Worm (Caenorhabditis elegans) whole organism, early embryonic: ENCODE data around the gene rps-29.

Experiments
- B0310.2 ChIP-seq: sonication (generic microtip); optimal IDR thresholded peaks from 2 replicates; lab custom pipeline; 2016; ENCODE audit warnings: mild to moderate bottlenecking, missing genetic modification characterization, missing compliant biosample characterization
- F13C5.2 ChIP-seq: sonication (generic microtip); optimal IDR thresholded peaks from 2 replicates; lab custom pipeline; 2017; ENCODE audit warnings: mild to moderate bottlenecking, missing genetic modification characterization, inconsistent platforms, missing compliant biosample characterization
- aly-1 ChIP-seq: sonication (generic microtip); optimal IDR thresholded peaks from 2 replicates; lab custom pipeline; 2016; ENCODE audit warnings: missing genetic modification characterization, missing compliant biosample characterization
- ama-1 ChIP-seq: fragments of 150-350 bp; optimal IDR thresholded peaks from 2 replicates; lab custom pipeline; 2014
- ceh-13 ChIP-seq: fragments of 200-800 bp; sonication (Bioruptor generic); optimal IDR thresholded peaks from 2 replicates; lab custom pipeline; 2018; ENCODE audit warnings: mild to moderate bottlenecking, missing genetic modification characterization, missing compliant biosample characterization
- ceh-36 ChIP-seq: sonication (generic microtip); optimal IDR thresholded peaks from 2 replicates; lab custom pipeline; 2016; ENCODE audit warnings: missing genetic modification characterization, inconsistent platforms, missing compliant biosample characterization
- ets-7 ChIP-seq: sonication (generic microtip); optimal IDR thresholded peaks from 2 replicates; lab custom pipeline; 2016; ENCODE audit warnings: missing genotype, missing genetic modification characterization, missing compliant biosample characterization
- flt-1 ChIP-seq: fragments of 200-800 bp; sonication (Bioruptor generic); IDR thresholded peaks from 2 replicates; pipeline ENCODE4 v1.3.6; 2022; ENCODE audit warnings: missing genetic modification characterization, missing compliant biosample characterization
- hmbx-1 ChIP-seq: sonication (generic microtip); optimal IDR thresholded peaks from 2 replicates; lab custom pipeline; 2016; ENCODE audit warnings: mild to moderate bottlenecking, missing genetic modification characterization, missing compliant biosample characterization
- hmg-4 ChIP-seq: fragments of 200-800 bp; sonication (Bioruptor generic); optimal IDR thresholded peaks from 2 replicates; lab custom pipeline; 2018; ENCODE audit warnings: mild to moderate bottlenecking, missing genetic modification characterization, missing compliant biosample characterization
- hnd-1 ChIP-seq: sonication (generic microtip); optimal IDR thresholded peaks from 2 replicates; lab custom pipeline; 2016; ENCODE audit warnings: missing genetic modification characterization, missing compliant biosample characterization
- pes-1 ChIP-seq: fragments of 200-800 bp; sonication (Bioruptor generic); IDR thresholded peaks from 2 replicates; pipeline ENCODE4 v1.3.6; 2022; ENCODE audit warnings: missing genetic modification reagents, missing genetic modification characterization, missing compliant biosample characterization
- scrt-1 ChIP-seq: fragments of 200-800 bp; sonication (Bioruptor generic); IDR thresholded peaks from 2 replicates; pipeline ENCODE4 v1.3.6; 2022; ENCODE audit warnings: missing genetic modification characterization, missing compliant biosample characterization
- sea-1 ChIP-seq: fragments of 200-800 bp; sonication (Bioruptor generic); conservative IDR thresholded peaks from 2 replicates; pipeline ENCODE4 v1.3.6; 2022; ENCODE audit warnings: missing genetic modification characterization, missing compliant biosample characterization
- tbx-11 ChIP-seq: fragments of 200-800 bp; sonication (Bioruptor generic); IDR thresholded peaks from 2 replicates; pipeline ENCODE4 v1.3.6; 2022; ENCODE audit warnings: missing genetic modification characterization, missing compliant biosample characterization
- tbx-37 ChIP-seq: fragments of 200-800 bp; sonication (Bioruptor generic); conservative IDR thresholded peaks from 2 replicates; pipeline ENCODE4 v1.3.6; 2022; ENCODE audit warnings: missing genetic modification reagents, missing genetic modification characterization, missing compliant biosample characterization
- tra-4 ChIP-seq: sonication (generic microtip); optimal IDR thresholded peaks from 2 replicates; lab custom pipeline; 2017; ENCODE audit warnings: missing genetic modification characterization, missing compliant biosample characterization

rps-29 gene

DNA sequence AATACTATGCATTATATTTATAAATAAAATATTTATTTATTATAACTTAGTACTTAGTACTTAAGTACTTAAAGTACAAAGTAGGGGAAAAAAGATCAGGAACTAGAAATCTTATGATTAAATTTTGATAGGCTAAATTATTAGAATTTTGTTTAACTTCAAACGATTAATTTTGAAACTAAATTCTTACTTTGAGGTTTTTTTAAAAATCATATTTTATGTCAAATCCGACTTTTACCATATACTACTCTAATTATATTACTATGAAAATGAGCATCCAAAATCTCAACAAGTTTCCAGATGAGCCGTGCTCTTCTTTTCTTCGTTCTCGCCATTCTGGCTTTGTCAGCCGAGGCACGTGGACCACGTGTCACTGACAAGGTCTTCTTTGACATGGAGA lies 21.0 kb upstream of the rps-29 start, which contains the start of gene cyn-6:
Gene cyn-6, plus strand, starts transcription at position 301 of the 400 bp plus-strand sequence.
- TF ChIP-seq flt-1 (GFP tag; lab: Robert Waterston, UW) (no peak), ceh-36 (no peak), hnd-1 (tag; lab: Kevin White, UChicago) (no peak), tra-4 (no peak), scrt-1 (GFP tag; lab: Robert Waterston, UW) (no peak), tbx-11 (GFP tag; lab: Robert Waterston, UW) (no peak), B0310.2 (tag; lab: Kevin White, UChicago) (no peak), ceh-13 (GFP tag; lab: Kevin White, UChicago) (no peak), hmg-4 (no peak), pes-1 (GFP tag; lab: Robert Waterston, UW) (no peak), F13C5.2 (tag; lab: Kevin White, UChicago) (no peak), ets-7 (tag; lab: Kevin White, UChicago) (no peak)

DNA sequence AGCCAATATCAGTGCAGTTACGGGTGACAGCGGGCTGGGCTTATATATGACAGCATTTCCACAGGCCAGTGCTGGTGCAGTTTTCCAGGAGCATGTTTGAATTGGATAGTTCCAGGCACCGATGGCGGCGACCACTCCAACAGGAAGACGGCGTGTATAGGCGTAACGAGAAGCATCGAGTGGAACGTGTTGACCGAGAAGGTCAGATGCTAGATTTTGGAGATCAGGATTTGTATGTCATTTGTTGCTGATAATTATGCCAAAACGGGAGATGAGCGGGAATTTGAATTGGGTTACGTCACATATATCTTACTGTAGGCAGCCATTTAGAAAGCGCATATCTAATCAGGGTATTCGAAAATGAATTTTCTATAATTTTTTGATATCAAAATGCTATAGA lies 18.7 kb upstream of the rps-29 start:
- TF ChIP-seq tbx-11 (GFP tag; lab: Robert Waterston, UW) (no peak), B0310.2 (tag; lab: Kevin White, UChicago) (no peak), aly-1 (tag; lab: Kevin White, UChicago) (no peak), ets-7 (tag; lab: Kevin White, UChicago) (no peak), hnd-1 (tag; lab: Kevin White, UChicago) (no peak), tra-4 (no peak), hmg-4 (no peak), pes-1 (GFP tag; lab: Robert Waterston, UW) (no peak), tbx-37 (GFP tag; lab: Robert Waterston, UW) (no peak)

DNA sequence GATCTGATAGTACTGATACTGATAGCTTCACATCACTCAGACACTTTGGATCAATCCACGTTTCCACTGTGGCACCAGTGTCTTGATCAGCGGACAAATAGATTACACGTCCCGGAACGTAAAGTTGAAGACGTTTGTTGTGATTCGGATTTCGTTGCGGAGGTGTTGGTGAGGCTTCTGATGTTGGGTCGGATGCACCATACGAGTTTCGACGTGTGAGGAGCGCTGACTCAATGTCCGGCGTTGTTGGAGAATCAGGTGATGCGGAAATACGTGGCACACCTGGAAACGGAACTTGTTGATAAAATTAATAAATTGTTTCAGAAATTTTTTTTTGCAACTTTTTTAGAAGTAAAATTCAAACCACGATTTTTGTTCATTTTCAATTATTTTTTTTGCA lies 15.3 kb upstream of the rps-29 start, which contains the start of gene alh-11:
Gene alh-11, minus strand, starts transcription at position 101 of the 400 bp plus-strand sequence.
- TF ChIP-seq B0310.2 (tag; lab: Kevin White, UChicago) (no peak), hmg-4 (no peak), pes-1 (GFP tag; lab: Robert Waterston, UW) (no peak), hnd-1 (tag; lab: Kevin White, UChicago) (no peak), sea-1 (GFP tag; lab: Robert Waterston, UW) (no peak), aly-1 (tag; lab: Kevin White, UChicago) (no peak), ama-1 (lab: Kevin White, UChicago) (no peak), tbx-11 (GFP tag; lab: Robert Waterston, UW) (no peak), ceh-36 (no peak)

DNA sequence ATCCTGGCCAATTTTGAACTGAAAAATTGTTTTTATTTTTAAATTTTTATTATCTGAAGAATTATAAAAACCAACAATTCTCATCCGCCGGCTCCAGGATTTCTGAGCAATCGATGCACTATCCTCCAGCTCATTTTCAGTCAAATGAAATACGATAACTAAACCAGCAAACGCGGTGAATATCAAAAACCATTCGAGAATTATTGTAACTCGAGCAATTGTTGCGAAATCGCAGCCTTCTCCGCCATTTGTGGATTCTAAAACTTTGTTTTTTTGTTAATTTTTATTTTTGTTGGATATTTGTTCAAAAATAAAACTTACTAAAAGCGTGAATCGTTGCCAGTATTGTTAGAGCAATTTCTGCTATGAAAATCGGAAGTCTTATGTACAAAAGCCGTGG lies 11.6 kb upstream of the rps-29 start:
- TF ChIP-seq aly-1 (tag; lab: Kevin White, UChicago) = no peak
- no peak for TF ChIP-seq tbx-11 (GFP tag; lab: Robert Waterston, UW)
- no peak for TF ChIP-seq hmbx-1 (tag; lab: Kevin White, UChicago)
- no peak for TF ChIP-seq flt-1 (GFP tag; lab: Robert Waterston, UW)
- TF ChIP-seq pes-1 (GFP tag; lab: Robert Waterston, UW) = no peak

- TF ChIP-seq B0310.2 (tag; lab: Kevin White, UChicago) = no peak
- TF ChIP-seq F13C5.2 (tag; lab: Kevin White, UChicago) = peak; percentile 33
- no peak for TF ChIP-seq hmbx-1 (tag; lab: Kevin White, UChicago)
- no peak for TF ChIP-seq flt-1 (GFP tag; lab: Robert Waterston, UW)
- TF ChIP-seq tbx-37 (GFP tag; lab: Robert Waterston, UW) = peak; percentile 48; the same call in 1 of the 2 replicates
- no peak for TF ChIP-seq scrt-1 (GFP tag; lab: Robert Waterston, UW)
- no peak for TF ChIP-seq ceh-36
- TF ChIP-seq ets-7 (tag; lab: Kevin White, UChicago) = no peak
- TF ChIP-seq hnd-1 (tag; lab: Kevin White, UChicago) = no peak
- no peak for TF ChIP-seq tra-4
- no peak for TF ChIP-seq hmg-4
- TF ChIP-seq ceh-13 (GFP tag; lab: Kevin White, UChicago) = no peak
- peak; percentile 64; the same call in 1 of the 2 replicates for TF ChIP-seq pes-1 (GFP tag; lab: Robert Waterston, UW)
- TF ChIP-seq sea-1 (GFP tag; lab: Robert Waterston, UW) = no peak
- no peak for TF ChIP-seq aly-1 (tag; lab: Kevin White, UChicago)
Observed at ce11 chrIII:783254-783753, 10.8 kb upstream of the rps-29 start, which contains the start of the genes dagl-2 and ppm-1.G. dagl-2 (minus strand) TSS chrIII:783305. ppm-1.G (plus strand) TSS chrIII:783703.

DNA sequence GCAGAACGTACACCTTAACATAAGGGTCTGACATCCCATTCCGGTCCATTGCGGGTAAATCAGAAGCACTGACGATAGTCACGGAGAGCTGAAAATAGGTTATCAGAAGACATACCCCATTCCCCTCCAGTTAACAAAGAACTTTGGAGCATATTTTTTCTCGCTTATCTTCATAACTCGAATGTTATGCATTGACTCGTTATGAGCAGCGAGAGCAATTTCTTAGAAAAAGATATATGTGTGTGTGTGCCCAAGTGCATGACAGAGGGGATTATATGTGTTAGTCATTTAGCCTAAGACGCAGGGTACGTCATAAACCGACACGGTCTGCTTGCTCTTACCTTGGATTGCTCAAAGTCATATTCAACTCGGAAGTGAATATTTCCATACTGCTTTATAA lies 4.5 kb upstream of the rps-29 start:
- no peak for TF ChIP-seq ceh-36
- no peak for TF ChIP-seq hmg-4
- no peak for TF ChIP-seq ceh-13 (GFP tag; lab: Kevin White, UChicago)
- TF ChIP-seq scrt-1 (GFP tag; lab: Robert Waterston, UW) = no peak
- TF ChIP-seq F13C5.2 (tag; lab: Kevin White, UChicago) = no peak
- no peak for TF ChIP-seq hnd-1 (tag; lab: Kevin White, UChicago)
- no peak for TF ChIP-seq flt-1 (GFP tag; lab: Robert Waterston, UW)
- no peak for TF ChIP-seq B0310.2 (tag; lab: Kevin White, UChicago)
- no peak for TF ChIP-seq sea-1 (GFP tag; lab: Robert Waterston, UW)
- TF ChIP-seq aly-1 (tag; lab: Kevin White, UChicago) = no peak
- TF ChIP-seq tbx-11 (GFP tag; lab: Robert Waterston, UW) = no peak
- no peak for TF ChIP-seq ama-1 (lab: Kevin White, UChicago)
- no peak for TF ChIP-seq ets-7 (tag; lab: Kevin White, UChicago)

ce11 chrIII:790591-790990 lies 3.5 kb upstream of the rps-29 start:
- TF ChIP-seq pes-1 (GFP tag; lab: Robert Waterston, UW) = no peak

DNA sequence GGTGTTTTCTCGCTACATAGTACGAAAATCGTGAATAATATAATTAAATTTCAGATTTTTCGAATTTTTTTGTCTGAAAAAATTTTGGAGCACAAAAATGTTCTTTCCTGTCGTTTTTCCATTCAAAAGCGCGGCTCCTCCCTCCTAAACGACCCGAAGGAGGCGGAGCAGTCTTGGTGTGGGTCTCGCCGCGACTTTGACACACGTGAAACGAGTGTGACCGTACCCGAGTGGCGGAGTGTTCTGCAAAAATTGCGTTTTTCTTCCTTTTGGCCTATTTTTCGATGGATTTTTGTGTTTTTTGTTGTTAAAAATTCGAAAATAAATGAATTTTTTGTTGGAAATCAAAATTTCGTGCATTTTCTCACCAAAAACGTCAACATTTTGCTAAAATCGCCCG lies 505 bp upstream of the rps-29 start, which contains the start of gene snt-2:
Gene snt-2, minus strand, starts transcription at position 139 of the 400 bp plus-strand sequence.
- TF ChIP-seq F13C5.2 (tag; lab: Kevin White, UChicago) = peak; percentile 6
- TF ChIP-seq hmbx-1 (tag; lab: Kevin White, UChicago) = no peak
- TF ChIP-seq hmg-4 = peak; percentile 12
- TF ChIP-seq ceh-36 = no peak
- no peak for TF ChIP-seq ceh-13 (GFP tag; lab: Kevin White, UChicago)
- TF ChIP-seq B0310.2 (tag; lab: Kevin White, UChicago) = no peak
- TF ChIP-seq ama-1 (lab: Kevin White, UChicago) = no peak
- TF ChIP-seq scrt-1 (GFP tag; lab: Robert Waterston, UW) = no peak
- TF ChIP-seq sea-1 (GFP tag; lab: Robert Waterston, UW) = no peak
- no peak for TF ChIP-seq aly-1 (tag; lab: Kevin White, UChicago)
- TF ChIP-seq pes-1 (GFP tag; lab: Robert Waterston, UW) = no peak
- no peak for TF ChIP-seq ets-7 (tag; lab: Kevin White, UChicago)
- no peak for TF ChIP-seq tbx-37 (GFP tag; lab: Robert Waterston, UW)
